Worm (Caenorhabditis elegans) whole organism, young adult: Measurements from ENCODE around the gene C44B12.6.

ENCODE experiments used
- B0336.3 ChIP-seq: fragments of 200-800 bp; sonication (Bioruptor generic); IDR thresholded peaks from 2 replicates; pipeline ENCODE4 v1.3.6; 2022; ENCODE audit warnings: missing genetic modification characterization, missing compliant biosample characterization
- F37B4.10 ChIP-seq: fragments of 200-800 bp; sonication (Bioruptor generic); IDR thresholded peaks from 2 replicates; pipeline ENCODE4 v1.3.6; 2022; ENCODE audit warnings: missing genetic modification characterization, missing compliant biosample characterization
- F39B2.1 ChIP-seq: fragments of 200-800 bp; sonication (Bioruptor generic); IDR thresholded peaks from 2 replicates; pipeline ENCODE4 v1.3.6; 2022; ENCODE audit warnings: missing genetic modification reagents, missing genetic modification characterization, missing compliant biosample characterization
- F49E8.2 ChIP-seq: sonication (generic microtip); optimal IDR thresholded peaks from 3 replicates; lab custom pipeline; 2017; ENCODE audit warnings: missing genetic modification characterization, mild to moderate bottlenecking, missing compliant biosample characterization, antibody characterized with exemption, moderate library complexity; ENCODE audit not compliant: insufficient read depth
- F52B5.7 ChIP-seq: sonication (generic microtip); optimal IDR thresholded peaks from 2 replicates; lab custom pipeline; 2016; ENCODE audit warnings: mild to moderate bottlenecking, missing genetic modification characterization, missing compliant biosample characterization
- F57C9.4 ChIP-seq: sonication (generic microtip); optimal IDR thresholded peaks from 2 replicates; lab custom pipeline; 2017; ENCODE audit warnings: mild to moderate bottlenecking, missing genetic modification characterization, missing compliant biosample characterization
- K12H6.12 ChIP-seq: fragments of 200-800 bp; sonication (Bioruptor generic); optimal IDR thresholded peaks from 2 replicates; lab custom pipeline; 2018; ENCODE audit warnings: mild to moderate bottlenecking, missing genetic modification characterization, missing compliant biosample characterization
- Y53F4B.3 ChIP-seq: fragments of 200-800 bp; sonication (Bioruptor generic); IDR thresholded peaks from 2 replicates; pipeline ENCODE4 v1.3.6; 2022; ENCODE audit warnings: missing genetic modification reagents, missing genetic modification characterization, missing compliant biosample characterization
- Y53G8AR.9 ChIP-seq: fragments of 200-800 bp; sonication (Bioruptor generic); conservative IDR thresholded peaks from 2 replicates; pipeline ENCODE4 v1.3.6; 2022; ENCODE audit warnings: missing genetic modification reagents, missing genetic modification characterization, missing compliant biosample characterization
- Y79H2A.3 ChIP-seq: fragments of 200-800 bp; sonication (Bioruptor generic); conservative IDR thresholded peaks from 2 replicates; pipeline ENCODE4 v1.3.6; 2022; ENCODE audit warnings: missing genetic modification reagents, missing genetic modification characterization, missing compliant biosample characterization
- Y95B8A.8 ChIP-seq: fragments of 200-800 bp; sonication (Bioruptor generic); IDR thresholded peaks from 2 replicates; pipeline ENCODE4 v1.3.6; 2022; ENCODE audit warnings: missing genetic modification reagents, missing genetic modification characterization, missing compliant biosample characterization
- ZK185.1 ChIP-seq: sonication (generic microtip); optimal IDR thresholded peaks from 2 replicates; lab custom pipeline; 2016; ENCODE audit warnings: mild to moderate bottlenecking, missing genetic modification characterization, missing compliant biosample characterization; ENCODE audit not compliant: poor library complexity, severe bottlenecking
- aptf-2 ChIP-seq: fragments of 200-800 bp; sonication (Bioruptor generic); conservative IDR thresholded peaks from 2 replicates; pipeline ENCODE4 v1.3.6; 2022; ENCODE audit warnings: missing genetic modification reagents, missing genetic modification characterization, missing compliant biosample characterization
- atf-7 ChIP-seq: sonication (generic microtip); optimal IDR thresholded peaks from 2 replicates; lab custom pipeline; 2017; ENCODE audit warnings: mild to moderate bottlenecking, missing genetic modification characterization, missing compliant biosample characterization
- attf-5 ChIP-seq: fragments of 200-800 bp; sonication (Bioruptor generic); optimal IDR thresholded peaks from 2 replicates; lab custom pipeline; 2018; ENCODE audit warnings: mild to moderate bottlenecking, missing genetic modification characterization, missing compliant biosample characterization
- ccch-3 ChIP-seq: fragments of 200-800 bp; sonication (Bioruptor generic); optimal IDR thresholded peaks from 2 replicates; lab custom pipeline; 2018; ENCODE audit warnings: mild to moderate bottlenecking, missing genetic modification characterization, missing compliant biosample characterization
- ceh-100 ChIP-seq: fragments of 200-800 bp; sonication (Bioruptor generic); IDR thresholded peaks from 2 replicates; pipeline ENCODE4 v1.3.6; 2022; ENCODE audit warnings: missing genetic modification reagents, missing genetic modification characterization, missing compliant biosample characterization
- ceh-91 ChIP-seq: fragments of 200-800 bp; sonication (Bioruptor generic); IDR thresholded peaks from 2 replicates; pipeline ENCODE4 v1.3.6; 2022; ENCODE audit warnings: missing genetic modification reagents, missing genetic modification characterization, missing compliant biosample characterization
- chd-7 ChIP-seq: sonication (generic microtip); optimal IDR thresholded peaks from 2 replicates; lab custom pipeline; 2016; ENCODE audit warnings: mild to moderate bottlenecking, missing genetic modification characterization, moderate library complexity, missing compliant biosample characterization
- die-1 ChIP-seq: sonication (generic microtip); optimal IDR thresholded peaks from 2 replicates; lab custom pipeline; 2016; ENCODE audit warnings: missing genotype, mild to moderate bottlenecking, missing genetic modification characterization, missing compliant biosample characterization
- dox-1 ChIP-seq: fragments of 200-800 bp; sonication (Bioruptor generic); IDR thresholded peaks from 2 replicates; pipeline ENCODE4 v1.3.6; 2022; ENCODE audit warnings: missing genetic modification reagents, missing genetic modification characterization, missing compliant biosample characterization
- efl-1 ChIP-seq: fragments of 150-350 bp; optimal IDR thresholded peaks from 2 replicates; lab custom pipeline; 2014; ENCODE audit warnings: missing biosample characterization, missing genetic modification reagents, missing genetic modification characterization
- egrh-3 ChIP-seq: fragments of 200-800 bp; sonication (Bioruptor generic); IDR thresholded peaks from 2 replicates; pipeline ENCODE4 v1.3.6; 2022; ENCODE audit warnings: missing genetic modification reagents, missing genetic modification characterization, missing compliant biosample characterization
- fkh-3 ChIP-seq: sonication (generic microtip); optimal IDR thresholded peaks from 2 replicates; lab custom pipeline; 2016; ENCODE audit warnings: mild to moderate bottlenecking, missing genetic modification characterization, missing compliant biosample characterization
- him-1 ChIP-seq: sonication (generic microtip); optimal IDR thresholded peaks from 2 replicates; lab custom pipeline; 2016; ENCODE audit warnings: missing genotype, missing genetic modification reagents, missing genetic modification characterization, missing compliant biosample characterization
- hsf-1 ChIP-seq: fragments of 200-800 bp; sonication (Bioruptor generic); IDR thresholded peaks from 2 replicates; pipeline ENCODE4 v1.3.6; 2022; ENCODE audit warnings: missing genetic modification reagents, missing genetic modification characterization, missing compliant biosample characterization
- lag-1 ChIP-seq: fragments of 200-800 bp; sonication (Bioruptor generic); IDR thresholded peaks from 2 replicates; pipeline ENCODE4 v1.3.6; 2022; ENCODE audit warnings: missing genetic modification reagents, missing genetic modification characterization, missing compliant biosample characterization
- let-607 ChIP-seq, 2 experiments: fragments of 200-800 bp in 1 of 2; sonication (Bioruptor generic) in 1 of 2; sonication (generic microtip) in 1 of 2; optimal IDR thresholded peaks; 2 replicates each; lab custom pipeline; 2016 to 2018; ENCODE audit warnings: mild to moderate bottlenecking in 2 of 2, missing compliant biosample characterization in 2 of 2, missing genetic modification characterization in 2 of 2, moderate library complexity in 2 of 2, missing genotype in 1 of 2
- lin-26 ChIP-seq: fragments of 200-800 bp; sonication (Bioruptor generic); IDR thresholded peaks from 2 replicates; pipeline ENCODE4 v1.3.6; 2022; ENCODE audit warnings: missing genetic modification reagents, missing genetic modification characterization, missing compliant biosample characterization
- lin-54 ChIP-seq: fragments of 200-800 bp; sonication (Bioruptor generic); optimal IDR thresholded peaks from 2 replicates; lab custom pipeline; 2018; ENCODE audit warnings: mild to moderate bottlenecking, missing genetic modification characterization, missing compliant biosample characterization
- mcd-1 ChIP-seq: fragments of 200-800 bp; sonication (Bioruptor generic); IDR thresholded peaks from 2 replicates; pipeline ENCODE4 v1.3.6; 2022; ENCODE audit warnings: missing genetic modification reagents, missing genetic modification characterization, missing compliant biosample characterization
- mel-28 ChIP-seq: sonication (generic microtip); optimal IDR thresholded peaks from 2 replicates; lab custom pipeline; 2016; ENCODE audit warnings: borderline replicate concordance, mild to moderate bottlenecking, missing genetic modification characterization, missing compliant biosample characterization
- mxl-1 ChIP-seq: sonication (generic microtip); optimal IDR thresholded peaks from 2 replicates; lab custom pipeline; 2016; ENCODE audit warnings: missing genetic modification characterization, missing compliant biosample characterization
- pha-4 ChIP-seq: fragments of 150-350 bp; sonication (generic microtip); optimal IDR thresholded peaks from 2 replicates; lab custom pipeline; 2014; ENCODE audit warnings: missing biosample characterization, missing genetic modification reagents, missing genetic modification characterization
- repo-1 ChIP-seq: sonication (generic microtip); optimal IDR thresholded peaks from 2 replicates; lab custom pipeline; 2017; ENCODE audit warnings: mild to moderate bottlenecking, missing genetic modification characterization, missing compliant biosample characterization
- sea-2 ChIP-seq: fragments of 200-800 bp; sonication (Bioruptor generic); IDR thresholded peaks from 2 replicates; pipeline ENCODE4 v1.3.6; 2022; ENCODE audit warnings: missing genetic modification characterization, missing compliant biosample characterization
- snpc-3.4 ChIP-seq: sonication (generic microtip); optimal IDR thresholded peaks from 2 replicates; lab custom pipeline; 2017; ENCODE audit warnings: missing genetic modification characterization, mild to moderate bottlenecking, missing compliant biosample characterization, antibody characterized with exemption, moderate library complexity, missing genotype, missing genetic modification reagents
- somi-1 ChIP-seq: fragments of 200-800 bp; sonication (Bioruptor generic); optimal IDR thresholded peaks from 2 replicates; lab custom pipeline; 2018; ENCODE audit warnings: mild to moderate bottlenecking, missing genetic modification characterization, missing compliant biosample characterization
- sptf-2 ChIP-seq: fragments of 200-800 bp; sonication (Bioruptor generic); optimal IDR thresholded peaks from 2 replicates; lab custom pipeline; 2018; ENCODE audit warnings: mild to moderate bottlenecking, missing genetic modification characterization, missing compliant biosample characterization
- tbp1 ChIP-seq: fragments of 200-800 bp; sonication (Bioruptor generic); optimal IDR thresholded peaks from 2 replicates; lab custom pipeline; 2018; ENCODE audit warnings: mild to moderate bottlenecking, missing genetic modification characterization, missing compliant biosample characterization
- tlf-1 ChIP-seq: fragments of 200-800 bp; sonication (Bioruptor generic); optimal IDR thresholded peaks from 2 replicates; lab custom pipeline; 2018; ENCODE audit warnings: mild to moderate bottlenecking, missing genetic modification characterization, missing compliant biosample characterization
- unc-62 ChIP-seq: fragments of 150-350 bp; optimal IDR thresholded peaks from 2 replicates; lab custom pipeline; 2014; ENCODE audit warnings: missing biosample characterization, missing genetic modification reagents, missing genetic modification characterization
- zfh-2 ChIP-seq: fragments of 200-800 bp; sonication (Bioruptor generic); conservative IDR thresholded peaks from 2 replicates; pipeline ENCODE4 v1.3.6; 2022; ENCODE audit warnings: missing genetic modification reagents, missing genetic modification characterization, missing compliant biosample characterization
- ztf-26 ChIP-seq: sonication (generic microtip); optimal IDR thresholded peaks from 2 replicates; lab custom pipeline; 2017; ENCODE audit warnings: missing genetic modification characterization, missing compliant biosample characterization

C44B12.6 gene

DNA sequence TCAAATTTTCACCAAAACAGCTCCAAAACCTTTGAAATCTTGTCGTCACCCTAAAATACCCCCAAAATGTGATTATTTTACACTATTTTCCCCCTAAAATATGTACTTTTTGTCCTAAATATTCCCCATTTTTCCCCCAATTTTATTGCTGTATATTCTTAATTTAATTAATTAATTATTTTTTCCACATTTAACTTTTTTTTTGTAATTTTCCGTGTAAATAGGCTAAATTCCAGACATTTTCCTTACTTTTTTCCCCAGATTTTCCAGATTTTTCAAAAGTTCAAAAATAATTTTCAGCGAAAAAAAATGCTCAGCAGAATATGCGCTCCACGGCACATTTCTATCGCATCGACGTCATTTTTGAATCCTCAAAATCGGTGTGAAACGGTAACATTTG lies 39.4 kb downstream of the C44B12.6 start, which contains the start of gene cox-18 (continued):
- TF ChIP-seq lin-54 (GFP tag; lab: Kevin White, UChicago), result no peak

DNA sequence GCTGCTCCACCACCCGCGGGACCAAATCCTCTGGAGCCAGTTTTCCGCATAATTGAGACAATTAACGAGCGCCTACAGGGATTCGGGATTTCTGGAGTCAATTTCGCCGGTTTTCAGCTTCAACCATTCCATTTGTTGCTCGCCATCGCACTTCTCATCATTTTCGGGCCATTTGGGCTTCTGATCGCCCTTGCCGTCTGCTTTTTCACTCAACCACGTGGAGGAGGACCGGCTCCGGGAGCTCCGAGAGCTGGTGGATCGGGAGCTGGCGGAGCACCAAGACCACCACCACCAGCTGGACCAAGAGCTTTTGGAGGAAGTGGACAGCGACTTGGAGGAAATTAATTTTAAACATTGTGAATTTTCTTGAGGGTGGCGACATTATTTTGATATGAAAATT lies 40.4 kb downstream of the C44B12.6 start:
- TF ChIP-seq zfh-2 (GFP tag; lab: Robert Waterston, UW), result peak; percentile 83
- peak; percentile 48; the same call in 1 of the 2 replicates for TF ChIP-seq egrh-3 (GFP tag; lab: Robert Waterston, UW)
- no peak for TF ChIP-seq die-1

DNA sequence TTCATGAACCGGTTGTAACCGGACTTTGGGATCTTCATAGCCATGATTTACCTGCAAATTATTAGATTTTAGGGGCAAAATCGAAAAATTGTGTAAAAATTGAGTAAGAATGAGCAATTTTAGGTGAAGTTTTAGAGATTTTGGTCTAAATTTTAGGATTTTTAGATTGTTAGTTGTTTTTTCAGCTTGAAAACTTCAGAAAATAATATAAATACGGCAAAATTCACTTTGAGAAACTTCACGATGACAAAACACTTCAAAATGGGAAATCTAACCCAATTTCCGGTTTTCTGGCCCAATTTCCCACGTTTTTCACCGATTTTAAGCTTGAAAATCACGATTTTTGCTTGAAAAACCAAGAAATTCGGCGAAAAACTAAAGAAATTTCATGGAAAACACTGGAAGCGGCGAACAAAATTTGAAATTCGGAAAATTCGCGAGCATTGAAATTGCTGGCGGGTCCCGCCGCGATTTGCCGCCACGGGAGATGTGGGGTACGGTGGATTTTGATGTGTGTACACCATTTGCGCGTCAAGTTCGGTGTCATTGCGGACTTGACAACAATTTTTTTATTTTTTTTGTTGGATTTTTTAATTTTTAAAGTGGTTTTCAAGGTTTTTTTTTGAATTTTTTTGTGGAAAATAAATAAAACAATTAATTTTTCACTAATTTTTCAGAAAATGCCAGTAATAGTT lies 42.5 kb downstream of the C44B12.6 start, which contains the start of the genes cct-8 and Y55F3AR.2:
cct-8 (minus strand) TSS at position 51 of the 695 bp plus-strand sequence.
Y55F3AR.2 (plus strand) TSS at position 672 of the 695 bp plus-strand sequence.
- TF ChIP-seq atf-7 (tag; lab: Kevin White, UChicago) (peak; percentile 96), F37B4.10 (GFP tag; lab: Robert Waterston, UW) (no peak), mcd-1 (GFP tag; lab: Robert Waterston, UW) (peak; percentile 99), dox-1 (peak; percentile 99), pha-4 (peak; percentile 88), B0336.3 (GFP tag; lab: Robert Waterston, UW) (peak; percentile 99), F57C9.4 (tag; lab: Kevin White, UChicago) (peak; percentile 65), ztf-26 (tag; lab: Kevin White, UChicago) (peak; percentile 98), mel-28 (tag; lab: Kevin White, UChicago) (peak; percentile 91), F49E8.2 (tag; lab: Kevin White, UChicago) (peak; percentile 95), repo-1 (tag; lab: Kevin White, UChicago) (peak; percentile 99), lin-26 (GFP tag; lab: Robert Waterston, UW) (peak; percentile 65; the same call in 1 of the 2 replicates), snpc-3.4 (tag; lab: Kevin White, UChicago) (peak; percentile 96), ceh-100 (peak; percentile 91), aptf-2 (GFP tag; lab: Robert Waterston, UW) (peak; percentile 71), somi-1 (peak; percentile 87), Y53G8AR.9 (GFP tag; lab: Robert Waterston, UW) (peak; percentile 100), fkh-3 (tag; lab: Kevin White, UChicago) (peak; percentile 79), chd-7 (tag; lab: Kevin White, UChicago) (peak; percentile 95), Y95B8A.8 (GFP tag; lab: Robert Waterston, UW) (peak; percentile 97), him-1 (tag; lab: Kevin White, UChicago) (peak; percentile 66), efl-1 (peak; percentile 93), attf-5 (GFP tag; lab: Kevin White, UChicago) (peak; percentile 97), ccch-3 (GFP tag; lab: Kevin White, UChicago) (peak; percentile 1), sea-2 (peak; percentile 87; the same call in 1 of the 2 replicates), K12H6.12 (tag; lab: Kevin White, UChicago) (peak; percentile 92), ceh-91 (GFP tag; lab: Robert Waterston, UW) (peak; percentile 96), Y79H2A.3 (GFP tag; lab: Robert Waterston, UW) (peak; percentile 82), unc-62 (GFP tag; lab: Kevin White, UChicago) (no peak), tbp1 (GFP tag; lab: Kevin White, UChicago) (peak; percentile 79), F39B2.1 (peak; percentile 94), lag-1 (GFP tag; lab: Robert Waterston, UW) (0 out of 2 replicates have a peak, but pooled peaks have one; percentile 74), tlf-1 (GFP tag; lab: Kevin White, UChicago) (peak; percentile 99), hsf-1 (peak; percentile 98), mxl-1 (peak; percentile 19), Y53F4B.3 (GFP tag; lab: Robert Waterston, UW) (peak; percentile 62; the same call in 1 of the 2 replicates), sptf-2 (peak; percentile 8), ZK185.1 (tag; lab: Kevin White, UChicago) (peak; percentile 97), F52B5.7 (peak; percentile 92), let-607 (tag; optimal IDR thresholded peaks at IDR 0.05; lab: Kevin White, UChicago) (peak; percentile 88 to 94)
